Worm (Caenorhabditis elegans) whole organism, L2 larva: Measurements from ENCODE around the gene C30A5.16.

Experiments
- lsy-2 ChIP-seq, 2 experiments: fragments of 150-350 bp in 1 of 2; sonication (generic microtip) in 1 of 2; optimal IDR thresholded peaks; 2 replicates each; lab custom pipeline; 2014 to 2017; ENCODE audit warnings: missing biosample characterization in 2 of 2, missing genetic modification characterization in 2 of 2
- mbf-1 ChIP-seq: sonication (generic microtip); optimal IDR thresholded peaks from 2 replicates; lab custom pipeline; 2017; ENCODE audit warnings: missing biosample characterization, missing genetic modification characterization
- nhr-11 ChIP-seq: fragments of 150-350 bp; optimal IDR thresholded peaks from 2 replicates; lab custom pipeline; 2014; ENCODE audit warnings: missing biosample characterization, missing genetic modification characterization
- nhr-21 ChIP-seq: fragments of 150-350 bp; optimal IDR thresholded peaks from 2 replicates; lab custom pipeline; 2014; ENCODE audit warnings: missing biosample characterization, missing genetic modification characterization
- unc-39 ChIP-seq: fragments of 150-350 bp; optimal IDR thresholded peaks from 2 replicates; lab custom pipeline; 2014; ENCODE audit warnings: missing biosample characterization, missing genetic modification characterization
- ztf-11 ChIP-seq: sonication (generic microtip); optimal IDR thresholded peaks from 2 replicates; lab custom pipeline; 2017; ENCODE audit warnings: missing biosample characterization, missing genetic modification characterization

ce11 chrIII:8237827-8238226 lies 19.8 kb downstream of the C30A5.16 start, which contains the start of gene tsp-2:
- TF ChIP-seq nhr-21 (tag; lab: Kevin White, UChicago) (no peak), ztf-11 (no peak), nhr-11 (tag; lab: Kevin White, UChicago) (no peak), unc-39 (no peak), mbf-1 (tag; lab: Kevin White, UChicago) (no peak), lsy-2 (tag; optimal IDR thresholded peaks at IDR 0.05; lab: Kevin White, UChicago) (peak in 1 of 2 experiments; percentile 2)
